Worm (Caenorhabditis elegans): Measurements from ENCODE around the gene sre-28.

DNA sequence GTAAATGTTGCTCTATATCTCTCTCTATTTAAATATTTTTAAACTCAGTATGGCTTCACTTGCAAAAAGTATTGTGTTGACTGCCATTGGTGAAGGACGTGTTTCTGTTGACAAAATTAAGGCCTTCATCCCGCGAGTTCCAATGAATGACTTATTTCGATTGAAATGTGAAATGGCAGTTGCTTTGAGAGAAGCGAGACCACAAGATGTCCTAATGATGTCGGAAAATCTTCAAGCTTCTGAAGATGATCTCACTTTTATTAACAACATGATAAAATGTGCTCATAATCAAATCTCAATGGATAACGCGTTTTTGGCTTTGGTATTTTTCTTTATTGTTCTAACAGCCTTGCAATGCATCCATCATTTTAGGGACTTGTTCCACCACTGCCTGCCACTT is 22.9 kb upstream of the sre-28 start, which contains the start of gene ceh-75:
- TF ChIP-seq tbx-2 (tag; optimal IDR thresholded peaks at IDR 0.05) = no peak
- TF ChIP-seq pha-2 (tag; optimal IDR thresholded peaks at IDR 0.05) = no peak
- TF ChIP-seq hlh-6 (tag; optimal IDR thresholded peaks at IDR 0.05) = no peak
- no peak for TF ChIP-seq ama-1 (optimal IDR thresholded peaks at IDR 0.05)
- TF ChIP-seq madf-2 (tag; optimal IDR thresholded peaks at IDR 0.05) = no peak
- TF ChIP-seq che-1 (tag; optimal IDR thresholded peaks at IDR 0.05) = no peak
- TF ChIP-seq pha-4 (tag; optimal IDR thresholded peaks at IDR 0.05) = no peak
- TF ChIP-seq unc-55 (GFP tag; optimal IDR thresholded peaks at IDR 0.05) = no peak
- no peak for TF ChIP-seq hlh-13 (GFP tag; optimal IDR thresholded peaks at IDR 0.05)
- TF ChIP-seq fax-1 (tag; optimal IDR thresholded peaks at IDR 0.05) = no peak
